Worm (Caenorhabditis elegans): ENCODE measurements around the gene suox-1.

- no peak for TF ChIP-seq dmd-4 (tag; optimal IDR thresholded peaks at IDR 0.05)
- no peak for TF ChIP-seq elt-1 (tag; optimal IDR thresholded peaks at IDR 0.05)
- TF ChIP-seq nhr-237 (tag; optimal IDR thresholded peaks at IDR 0.05), result no peak
- TF ChIP-seq unc-39 (tag; optimal IDR thresholded peaks at IDR 0.05), result no peak
- no peak for TF ChIP-seq nhr-77 (tag; optimal IDR thresholded peaks at IDR 0.05)
- TF ChIP-seq zag-1 (tag; optimal IDR thresholded peaks at IDR 0.05), result no peak
- no peak for TF ChIP-seq unc-55 (GFP tag; optimal IDR thresholded peaks at IDR 0.05)
- TF ChIP-seq nhr-25 (tag; optimal IDR thresholded peaks at IDR 0.05), result no peak
- TF ChIP-seq ama-1 (optimal IDR thresholded peaks at IDR 0.05), result no peak
These were observed 7.4 kb downstream of the suox-1 start, which contains the start of gene tbh-1 for ce11 chrX:15504795-15505194.

Measured in whole organism, L2 larva.